Worm (Caenorhabditis elegans) whole organism, mixed stage, embryonic: ENCODE measurements around the gene rpc-25.

ENCODE experiments used
- M03D4.4 ChIP-seq: sonication (generic microtip); optimal IDR thresholded peaks from 2 replicates; lab custom pipeline; 2017; ENCODE audit warnings: mild to moderate bottlenecking, missing genetic modification characterization, missing compliant biosample characterization
- bed-3 ChIP-seq: fragments of 200-800 bp; sonication (Bioruptor generic); optimal IDR thresholded peaks from 3 replicates; lab custom pipeline; 2018; ENCODE audit warnings: mild to moderate bottlenecking, missing genetic modification characterization, moderate library complexity, missing compliant biosample characterization
- blmp-1 ChIP-seq: fragments of 150-350 bp; optimal IDR thresholded peaks from 2 replicates; lab custom pipeline; 2014; ENCODE audit warnings: missing biosample characterization, missing genetic modification characterization
- ceh-39 ChIP-seq: fragments of 150-350 bp; optimal IDR thresholded peaks from 2 replicates; lab custom pipeline; 2014; ENCODE audit warnings: missing biosample characterization, missing genetic modification characterization
- ceh-43 ChIP-seq: fragments of 200-800 bp; sonication (Bioruptor generic); optimal IDR thresholded peaks from 2 replicates; lab custom pipeline; 2018; ENCODE audit warnings: mild to moderate bottlenecking, missing genetic modification characterization, moderate library complexity, missing compliant biosample characterization
- ceh-83 ChIP-seq: fragments of 200-800 bp; sonication (Bioruptor generic); optimal IDR thresholded peaks from 2 replicates; lab custom pipeline; 2018; ENCODE audit warnings: mild to moderate bottlenecking, missing genetic modification characterization, missing compliant biosample characterization
- ces-1 ChIP-seq: fragments of 150-350 bp; optimal IDR thresholded peaks from 2 replicates; lab custom pipeline; 2014; ENCODE audit warnings: missing biosample characterization, missing genetic modification reagents, missing genetic modification characterization
- cnd-1 ChIP-seq: fragments of 200-800 bp; sonication (Bioruptor generic); optimal IDR thresholded peaks from 2 replicates; lab custom pipeline; 2018; ENCODE audit warnings: mild to moderate bottlenecking, missing genetic modification characterization, missing compliant biosample characterization
- drap-1 ChIP-seq: fragments of 200-800 bp; sonication (Bioruptor generic); optimal IDR thresholded peaks from 3 replicates; lab custom pipeline; 2018; ENCODE audit warnings: mild to moderate bottlenecking, missing genetic modification characterization, missing compliant biosample characterization
- elt-1 ChIP-seq: sonication (generic microtip); optimal IDR thresholded peaks from 2 replicates; lab custom pipeline; 2017; ENCODE audit warnings: missing genetic modification characterization, mild to moderate bottlenecking, missing compliant biosample characterization, antibody characterized with exemption, moderate library complexity, borderline replicate concordance; ENCODE audit not compliant: insufficient read depth
- elt-3 ChIP-seq: fragments of 150-350 bp; optimal IDR thresholded peaks from 2 replicates; lab custom pipeline; 2014; ENCODE audit warnings: missing biosample characterization, missing genetic modification characterization
- ham-2 ChIP-seq: fragments of 200-800 bp; sonication (Bioruptor generic); optimal IDR thresholded peaks from 2 replicates; lab custom pipeline; 2018; ENCODE audit warnings: mild to moderate bottlenecking, missing genetic modification characterization, missing compliant biosample characterization
- hlh-1 ChIP-seq: fragments of 150-350 bp; optimal IDR thresholded peaks from 2 replicates; lab custom pipeline; 2014; ENCODE audit warnings: missing biosample characterization, missing genetic modification reagents, missing genetic modification characterization
- lin-32 ChIP-seq: fragments of 200-800 bp; sonication (Bioruptor generic); optimal IDR thresholded peaks from 2 replicates; lab custom pipeline; 2018; ENCODE audit warnings: mild to moderate bottlenecking, missing genetic modification characterization, missing compliant biosample characterization
- lsy-2 ChIP-seq: fragments of 150-350 bp; optimal IDR thresholded peaks from 2 replicates; lab custom pipeline; 2014; ENCODE audit warnings: missing biosample characterization, missing genetic modification characterization
- mab-5 ChIP-seq: fragments of 150-350 bp; optimal IDR thresholded peaks from 2 replicates; lab custom pipeline; 2014; ENCODE audit warnings: missing biosample characterization, missing genetic modification characterization
- nhr-12 ChIP-seq: fragments of 150-350 bp; optimal IDR thresholded peaks from 2 replicates; lab custom pipeline; 2014; ENCODE audit warnings: missing biosample characterization, missing genetic modification characterization
- nhr-2 ChIP-seq: fragments of 150-350 bp; optimal IDR thresholded peaks from 2 replicates; lab custom pipeline; 2014; ENCODE audit warnings: missing biosample characterization, missing genetic modification characterization
- nhr-237 ChIP-seq: fragments of 150-350 bp; optimal IDR thresholded peaks from 2 replicates; lab custom pipeline; 2014; ENCODE audit warnings: missing biosample characterization, missing genetic modification characterization
- nhr-76 ChIP-seq: sonication (generic microtip); optimal IDR thresholded peaks from 2 replicates; lab custom pipeline; 2017; ENCODE audit warnings: missing biosample characterization, missing genetic modification characterization
- pha-4 ChIP-seq: fragments of 150-350 bp; optimal IDR thresholded peaks from 2 replicates; lab custom pipeline; 2018; ENCODE audit warnings: missing biosample characterization, missing genetic modification reagents, missing genetic modification characterization
- sem-2 ChIP-seq: fragments of 200-800 bp; sonication (Bioruptor generic); optimal IDR thresholded peaks from 2 replicates; lab custom pipeline; 2018; ENCODE audit warnings: mild to moderate bottlenecking, missing genetic modification characterization, missing compliant biosample characterization
- snpc-4 ChIP-seq: fragments of 150-350 bp; optimal IDR thresholded peaks from 2 replicates; lab custom pipeline; 2014; ENCODE audit warnings: missing biosample characterization, missing genetic modification characterization
- sptf-1 ChIP-seq: sonication (generic microtip); optimal IDR thresholded peaks from 2 replicates; lab custom pipeline; 2017; ENCODE audit warnings: mild to moderate bottlenecking, missing genetic modification characterization, moderate library complexity, missing compliant biosample characterization
- tbx-8 ChIP-seq: fragments of 200-800 bp; sonication (Bioruptor generic); optimal IDR thresholded peaks from 2 replicates; lab custom pipeline; 2018; ENCODE audit warnings: mild to moderate bottlenecking, missing genetic modification characterization, moderate library complexity, missing compliant biosample characterization
- unc-120 ChIP-seq: sonication (generic microtip); optimal IDR thresholded peaks from 2 replicates; lab custom pipeline; 2017; ENCODE audit warnings: missing genetic modification characterization, missing compliant biosample characterization; ENCODE audit not compliant: poor library complexity, severe bottlenecking
- unc-39 ChIP-seq: fragments of 150-350 bp; optimal IDR thresholded peaks from 2 replicates; lab custom pipeline; 2014; ENCODE audit warnings: missing biosample characterization, missing genetic modification characterization
- zip-8 ChIP-seq: fragments of 150-350 bp; optimal IDR thresholded peaks from 2 replicates; lab custom pipeline; 2014; ENCODE audit warnings: missing biosample characterization, missing genetic modification characterization

rpc-25 gene

DNA sequence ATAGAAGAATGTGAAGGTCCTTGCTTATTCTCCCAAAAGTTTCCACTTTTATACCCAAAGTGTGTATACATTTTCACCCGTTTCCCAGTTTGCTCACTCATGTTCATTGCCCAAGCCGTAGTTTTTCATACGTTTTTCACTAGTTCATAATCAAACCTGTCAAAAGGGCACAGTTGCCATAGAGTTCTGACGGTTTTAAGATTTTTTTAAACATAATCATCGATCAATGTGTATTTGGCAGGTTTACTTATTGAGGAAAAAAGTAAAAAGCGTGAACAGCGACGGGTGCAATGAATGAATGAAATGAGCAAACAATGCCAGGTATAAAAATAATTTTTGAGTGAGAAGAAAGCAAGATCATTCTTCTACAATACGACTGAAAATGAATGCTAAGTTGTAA, 14.9 kb upstream of the rpc-25 start, which contains the start of the genes fipr-5 and fipr-9:
fipr-5 (minus strand) TSS at position 101 of the 400 bp plus-strand sequence.
fipr-9 (plus strand) TSS at position 346 of the 400 bp plus-strand sequence.
- TF ChIP-seq ceh-43, result no peak
- no peak for TF ChIP-seq nhr-2 (tag; lab: Kevin White, UChicago)
- no peak for TF ChIP-seq bed-3
- no peak for TF ChIP-seq blmp-1
- no peak for TF ChIP-seq elt-1
- TF ChIP-seq M03D4.4 (tag; lab: Kevin White, UChicago), result no peak

DNA sequence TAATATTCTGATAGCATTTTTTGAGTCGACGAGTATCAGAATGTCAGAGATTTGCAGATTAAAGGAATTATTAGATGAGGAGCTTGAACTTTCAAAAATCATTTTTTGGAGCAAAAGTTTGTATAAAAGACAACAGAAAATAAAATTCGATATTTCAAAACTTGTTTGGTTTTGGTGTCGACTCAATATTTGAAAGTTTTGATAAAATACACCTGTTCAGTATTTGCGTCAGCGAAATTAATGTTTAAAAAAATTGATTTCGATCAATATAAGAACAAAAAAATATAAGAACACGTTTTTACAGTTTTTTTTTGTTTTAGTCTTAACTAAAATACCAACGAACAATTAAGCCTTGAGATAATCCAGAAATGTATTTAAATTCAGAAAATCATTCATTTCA, 14.2 kb upstream of the rpc-25 start, which contains the start of gene C12D8.13:
C12D8.13 (minus strand) TSS at position 101 of the 400 bp plus-strand sequence.
- TF ChIP-seq ces-1 (GFP tag; lab: Kevin White, UChicago), result no peak

DNA sequence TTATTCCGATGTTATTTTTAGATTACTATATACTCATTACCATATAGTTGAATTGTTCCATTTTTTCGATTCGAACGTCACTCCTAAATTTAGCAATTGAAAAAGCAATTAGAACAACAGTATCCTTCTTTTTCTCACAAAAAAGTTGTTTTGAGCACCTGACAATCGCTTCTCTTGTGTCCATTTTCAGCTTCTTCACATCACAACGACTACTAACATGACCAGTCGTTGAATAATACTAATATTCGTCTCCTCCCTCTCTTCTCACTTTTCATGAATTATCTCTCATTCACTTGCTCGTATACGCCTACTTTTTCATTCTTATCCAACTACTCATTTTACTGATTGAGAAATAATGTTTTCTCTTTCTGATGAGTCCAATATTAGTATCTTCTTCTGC, 10.3 kb upstream of the rpc-25 start, which contains the start of gene ZK856.14:
ZK856.14 (plus strand) TSS at position 301 of the 400 bp plus-strand sequence.
- TF ChIP-seq M03D4.4 (tag; lab: Kevin White, UChicago), result no peak
- TF ChIP-seq nhr-12 (tag; lab: Kevin White, UChicago), result no peak
- TF ChIP-seq ceh-39, result no peak

DNA sequence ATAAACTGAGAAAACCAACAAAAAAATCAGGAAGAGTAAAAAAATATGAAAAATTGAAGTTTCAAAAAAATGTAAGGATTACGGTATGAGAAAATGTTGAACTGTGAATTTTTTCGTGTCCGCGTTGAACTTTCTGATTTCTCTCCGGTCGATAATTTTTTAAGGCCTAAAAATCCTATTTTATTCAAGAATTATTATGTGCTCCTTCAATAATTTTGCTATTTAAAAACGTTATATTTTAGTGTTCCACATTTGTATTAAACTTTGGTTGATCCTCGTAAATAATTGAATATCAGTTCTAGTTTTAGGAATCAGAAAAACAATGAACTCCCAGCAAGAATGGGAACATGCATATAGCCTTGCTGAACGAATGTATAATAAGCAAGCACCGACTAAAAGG, 6.2 kb upstream of the rpc-25 start, which contains the start of gene hpo-40:
hpo-40 (plus strand) TSS at position 301 of the 400 bp plus-strand sequence.
- TF ChIP-seq ceh-43, result no peak

DNA sequence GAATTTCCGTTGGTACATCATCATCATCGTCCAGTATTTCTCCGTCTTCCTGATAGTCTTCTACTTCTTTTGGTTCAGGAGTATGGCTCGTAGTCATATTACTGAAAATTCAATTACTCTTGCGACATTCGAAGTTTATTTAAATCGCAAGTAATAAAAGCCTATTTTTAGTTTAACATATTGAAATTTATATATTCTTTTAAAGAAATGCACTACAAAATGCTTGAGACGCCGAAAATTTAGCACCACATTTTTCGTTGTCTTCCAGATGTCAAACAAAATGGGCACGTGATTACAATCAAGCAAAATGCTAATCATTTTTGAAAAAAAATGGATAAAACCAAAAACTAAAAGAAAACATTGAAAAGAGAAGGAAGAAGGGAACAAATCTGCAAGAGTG, 5.6 kb upstream of the rpc-25 start, which contains the start of gene zhit-3:
zhit-3 (minus strand) TSS at position 101 of the 400 bp plus-strand sequence.
- TF ChIP-seq elt-3 (tag; lab: Kevin White, UChicago), result no peak
- TF ChIP-seq elt-1, result no peak
- no peak for TF ChIP-seq nhr-237 (tag; lab: Kevin White, UChicago)
- no peak for TF ChIP-seq snpc-4 (tag; lab: Kevin White, UChicago)
- TF ChIP-seq lsy-2, result no peak
- TF ChIP-seq ceh-43, result no peak
- no peak for TF ChIP-seq drap-1 (GFP tag; lab: Kevin White, UChicago)
- TF ChIP-seq blmp-1, result no peak
- no peak for TF ChIP-seq ceh-83 (GFP tag; lab: Kevin White, UChicago)
- no peak for TF ChIP-seq pha-4 (tag; lab: Kevin White, UChicago)
- no peak for TF ChIP-seq ceh-39
- no peak for TF ChIP-seq sptf-1 (tag; lab: Kevin White, UChicago)
- no peak for TF ChIP-seq ham-2 (GFP tag; lab: Kevin White, UChicago)

DNA sequence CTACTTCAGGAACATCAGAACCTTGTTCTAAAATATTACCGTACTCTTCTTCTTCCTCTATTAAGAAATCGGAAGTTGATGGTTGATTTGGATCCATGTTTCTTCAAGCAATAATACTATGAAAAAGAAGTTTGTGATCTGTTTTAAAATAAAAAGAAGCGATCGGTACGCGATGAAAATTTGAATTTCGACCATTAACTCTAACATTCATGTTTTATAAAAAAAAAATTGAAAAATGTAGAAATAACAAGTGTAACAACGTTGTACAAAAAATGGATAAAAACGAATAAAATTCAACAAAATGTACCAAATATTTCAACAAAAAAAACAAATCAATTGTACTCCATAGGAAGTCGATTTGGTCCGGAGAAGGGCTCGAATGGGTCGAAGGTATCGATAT, 3.8 kb upstream of the rpc-25 start, which contains the start of gene tftc-3:
tftc-3 (minus strand) TSS at position 101 of the 400 bp plus-strand sequence.
- TF ChIP-seq M03D4.4 (tag; lab: Kevin White, UChicago), result no peak
- no peak for TF ChIP-seq unc-120 (tag; lab: Kevin White, UChicago)
- no peak for TF ChIP-seq blmp-1
- no peak for TF ChIP-seq nhr-12 (tag; lab: Kevin White, UChicago)
- TF ChIP-seq nhr-76 (tag; lab: Kevin White, UChicago), result no peak
- no peak for TF ChIP-seq tbx-8 (GFP tag; lab: Kevin White, UChicago)
- no peak for TF ChIP-seq unc-39 (tag; lab: Kevin White, UChicago)
- TF ChIP-seq ces-1 (GFP tag; lab: Kevin White, UChicago), result no peak

DNA sequence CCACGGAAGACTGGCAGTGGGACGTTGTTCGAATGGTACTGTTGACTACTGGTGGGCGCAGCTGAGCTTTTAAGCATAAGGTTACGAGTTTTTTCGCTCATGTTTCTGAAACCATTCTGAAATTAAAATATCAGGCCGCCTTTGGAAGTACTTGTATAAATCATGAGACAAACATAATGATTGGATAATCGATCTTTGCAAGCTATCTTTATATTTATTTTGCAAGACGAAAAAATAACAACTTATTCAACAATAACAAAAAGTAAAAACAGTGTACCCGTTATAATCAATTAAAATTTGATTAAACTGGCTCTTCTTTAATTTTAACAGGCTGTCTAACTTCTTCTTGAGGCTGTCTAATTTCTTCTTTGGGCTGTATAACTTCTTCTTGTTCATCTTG, 919 bp downstream of the rpc-25 start, which contains the start of gene ZK856.16:
ZK856.16 (minus strand) TSS at position 101 of the 400 bp plus-strand sequence.
- TF ChIP-seq ceh-43 (no peak), nhr-237 (tag; lab: Kevin White, UChicago) (no peak), nhr-12 (tag; lab: Kevin White, UChicago) (no peak), sptf-1 (tag; lab: Kevin White, UChicago) (no peak), mab-5 (tag; lab: Kevin White, UChicago) (no peak), nhr-76 (tag; lab: Kevin White, UChicago) (no peak), ceh-39 (no peak), lsy-2 (no peak), sem-2 (GFP tag; lab: Kevin White, UChicago) (no peak), drap-1 (GFP tag; lab: Kevin White, UChicago) (no peak), tbx-8 (GFP tag; lab: Kevin White, UChicago) (no peak), cnd-1 (tag; lab: Kevin White, UChicago) (no peak), ces-1 (GFP tag; lab: Kevin White, UChicago) (no peak), zip-8 (tag; lab: Kevin White, UChicago) (no peak), nhr-2 (tag; lab: Kevin White, UChicago) (no peak), elt-1 (no peak), hlh-1 (tag; lab: Kevin White, UChicago) (no peak), lin-32 (no peak)
